In the genomic region with DNA sequence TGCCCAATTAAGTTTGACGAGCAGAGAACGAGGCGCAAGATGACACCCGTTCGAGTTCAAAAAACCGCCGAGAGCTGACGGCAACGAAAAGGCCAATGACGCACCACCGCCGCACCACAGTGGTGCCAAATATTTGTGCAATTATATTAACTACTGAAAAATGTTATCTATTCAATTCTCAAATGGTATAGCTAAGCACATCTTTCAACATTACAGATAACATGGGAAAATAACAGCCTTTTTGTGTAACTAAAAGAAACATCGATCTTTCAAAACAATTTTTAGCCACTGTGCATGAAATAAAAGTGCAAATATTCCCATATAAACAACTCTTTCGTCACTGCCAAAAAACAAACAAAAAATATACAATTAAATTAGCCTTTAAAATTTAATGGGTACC, we compare ENCODE assay signal across 5 fruit fly cellular contexts.
TF ChIP-seq lines count a peak whose summit lies in the region.

No protein-coding gene starts in this region.

- TF ChIP-seq CTCF in whole organism, embryonic (GFP tag; optimal IDR thresholded peaks at IDR 0.05; lab: Kevin White, UChicago): no peak

TF ChIP-seq in whole organism, adult, 20 proteins besides CTCF, POLR2A, EP300 and RAD21:
- no peak for TF ChIP-seq cnc (optimal IDR thresholded peaks at IDR 0.05; lab: Kevin White, UChicago)
- peak; percentile 15 for TF ChIP-seq bab1 (GFP tag; optimal IDR thresholded peaks at IDR 0.05; lab: Kevin White, UChicago)
- TF ChIP-seq CG14711 (tag; optimal IDR thresholded peaks at IDR 0.05; lab: Kevin White, UChicago): peak; percentile 18
- TF ChIP-seq ovo (GFP tag; optimal IDR thresholded peaks at IDR 0.05; lab: Kevin White, UChicago): no peak

TF ChIP-seq in whole organism, embryonic, 481 proteins besides CTCF, POLR2A, EP300 and RAD21 (continues in another document):
- TF ChIP-seq CG3847 (GFP tag; IDR thresholded peaks at IDR 0.05; lab: Robert Waterston, UW): no peak
- no peak for TF ChIP-seq CG9817 (tag; optimal IDR thresholded peaks at IDR 0.05; lab: Kevin White, UChicago)
- no peak for TF ChIP-seq Xbp1 (GFP tag; optimal IDR thresholded peaks at IDR 0.05; lab: Kevin White, UChicago)
- TF ChIP-seq Hey (tag; optimal IDR thresholded peaks at IDR 0.05; lab: Kevin White, UChicago): no peak
- TF ChIP-seq CG17912 (GFP tag; optimal IDR thresholded peaks at IDR 0.05; lab: Kevin White, UChicago): no peak
- no peak for TF ChIP-seq Meics (GFP tag; optimal IDR thresholded peaks at IDR 0.05; lab: Kevin White, UChicago)
- peak; percentile 15 for TF ChIP-seq HHEX (GFP tag; optimal IDR thresholded peaks at IDR 0.05; lab: Kevin White, UChicago)
- no peak for TF ChIP-seq Sin3A (optimal IDR thresholded peaks at IDR 0.05; lab: Kevin White, UChicago)
- TF ChIP-seq NK7.1 (GFP tag; optimal IDR thresholded peaks at IDR 0.05; lab: Kevin White, UChicago): no peak
- TF ChIP-seq nom (GFP tag; optimal IDR thresholded peaks at IDR 0.05; lab: Kevin White, UChicago): no peak
- TF ChIP-seq CG10543 (GFP tag; optimal IDR thresholded peaks at IDR 0.05; lab: Kevin White, UChicago): no peak
- TF ChIP-seq CG30020 (tag; optimal IDR thresholded peaks at IDR 0.05; lab: Kevin White, UChicago): no peak
- no peak for TF ChIP-seq chinmo (GFP tag; IDR thresholded peaks at IDR 0.05; lab: Robert Waterston, UW; ENCODE audit: partially characterized antibody)
- peak; percentile 17; the same call in 1 of the 3 replicates for TF ChIP-seq CG34422 (GFP tag; IDR thresholded peaks at IDR 0.05; lab: Robert Waterston, UW)
- no peak for TF ChIP-seq CG10565 (GFP tag; optimal IDR thresholded peaks at IDR 0.05; lab: Kevin White, UChicago)
- TF ChIP-seq ro (GFP tag; IDR thresholded peaks at IDR 0.05; lab: Robert Waterston, UW): no peak
- no peak for TF ChIP-seq sob (GFP tag; IDR thresholded peaks at IDR 0.05; lab: Robert Waterston, UW)
- no peak for TF ChIP-seq klu (GFP tag; IDR thresholded peaks at IDR 0.05; lab: Robert Waterston, UW)
- no peak for TF ChIP-seq CG10366 (GFP tag; IDR thresholded peaks at IDR 0.05; lab: Robert Waterston, UW)
- TF ChIP-seq mld (GFP tag; IDR thresholded peaks at IDR 0.05; lab: Robert Waterston, UW; ENCODE audit: partially characterized antibody): no peak
- TF ChIP-seq CG17361 (GFP tag; IDR thresholded peaks at IDR 0.05; lab: Robert Waterston, UW): no peak

TF ChIP-seq in whole organism, prepupa, 60 proteins besides CTCF, POLR2A, EP300 and RAD21 (continues in another document):
- TF ChIP-seq Sox102F (GFP tag; optimal IDR thresholded peaks at IDR 0.05; lab: Kevin White, UChicago) (peak; percentile 78), CG10631 (GFP tag; optimal IDR thresholded peaks at IDR 0.05; lab: Kevin White, UChicago) (peak; percentile 55), CG6276 (GFP tag; optimal IDR thresholded peaks at IDR 0.05; lab: Kevin White, UChicago) (no peak), achi (GFP tag; optimal IDR thresholded peaks at IDR 0.05; lab: Kevin White, UChicago) (peak; percentile 55), Smox (GFP tag; optimal IDR thresholded peaks at IDR 0.05; lab: Kevin White, UChicago) (peak; percentile 85), CG6808 (GFP tag; optimal IDR thresholded peaks at IDR 0.05; lab: Kevin White, UChicago) (no peak), Met (GFP tag; optimal IDR thresholded peaks at IDR 0.05; lab: Kevin White, UChicago) (peak; percentile 84), CG11902 (GFP tag; optimal IDR thresholded peaks at IDR 0.05; lab: Kevin White, UChicago) (peak; percentile 44), esn (GFP tag; optimal IDR thresholded peaks at IDR 0.05; lab: Kevin White, UChicago) (peak; percentile 84), CG31627 (GFP tag; optimal IDR thresholded peaks at IDR 0.05; lab: Kevin White, UChicago) (peak; percentile 86), Eip78C (GFP tag; lab: Kevin White, UChicago) (peak; percentile 88), CG32006 (GFP tag; optimal IDR thresholded peaks at IDR 0.05; lab: Kevin White, UChicago) (peak; percentile 49), CG6163 (GFP tag; IDR thresholded peaks at IDR 0.05; lab: Robert Waterston, UW) (peak; percentile 65; the same call in 2 of the 3 replicates), CG3919 (GFP tag; optimal IDR thresholded peaks at IDR 0.05; lab: Kevin White, UChicago) (peak; percentile 63), fd59A (GFP tag; optimal IDR thresholded peaks at IDR 0.05; lab: Kevin White, UChicago) (peak; percentile 22), eg (GFP tag; IDR thresholded peaks at IDR 0.05; lab: Robert Waterston, UW) (0 out of 3 replicates have a peak, but pooled peaks have one; percentile 14), Eip75B (GFP tag; optimal IDR thresholded peaks at IDR 0.05; lab: Kevin White, UChicago) (peak; percentile 49), CG8632 (GFP tag; optimal IDR thresholded peaks at IDR 0.05; lab: Kevin White, UChicago) (peak; percentile 76), Sox14 (GFP tag; optimal IDR thresholded peaks at IDR 0.05; lab: Kevin White, UChicago) (peak; percentile 69), Ets21C (GFP tag; optimal IDR thresholded peaks at IDR 0.05; lab: Kevin White, UChicago) (peak; percentile 76), CG16779 (tag; optimal IDR thresholded peaks at IDR 0.05; lab: Kevin White, UChicago) (no peak)

TF ChIP-seq in whole organism, pupa, 21 proteins besides CTCF, POLR2A, EP300 and RAD21:
- no peak for TF ChIP-seq EcR (GFP tag; optimal IDR thresholded peaks at IDR 0.05; lab: Kevin White, UChicago)
- TF ChIP-seq CG8301 (tag; optimal IDR thresholded peaks at IDR 0.05; lab: Kevin White, UChicago): no peak
- no peak for TF ChIP-seq gl (tag; optimal IDR thresholded peaks at IDR 0.05; lab: Kevin White, UChicago)
- TF ChIP-seq CG34367 (tag; optimal IDR thresholded peaks at IDR 0.05; lab: Kevin White, UChicago): no peak
- no peak for TF ChIP-seq CG10348 (GFP tag; IDR thresholded peaks at IDR 0.05; lab: Robert Waterston, UW)
- TF ChIP-seq Snoo (tag; optimal IDR thresholded peaks at IDR 0.05; lab: Kevin White, UChicago): peak; percentile 74
- peak; percentile 36 for TF ChIP-seq CG8159 (tag; optimal IDR thresholded peaks at IDR 0.05; lab: Kevin White, UChicago)
- no peak for TF ChIP-seq fd96Ca (GFP tag; IDR thresholded peaks at IDR 0.05; lab: Robert Waterston, UW)
- TF ChIP-seq CG12605 (GFP tag; IDR thresholded peaks at IDR 0.05; lab: Robert Waterston, UW): no peak
- no peak for TF ChIP-seq rn (GFP tag; IDR thresholded peaks at IDR 0.05; lab: Robert Waterston, UW)
- TF ChIP-seq CG4496 (GFP tag; IDR thresholded peaks at IDR 0.05; lab: Robert Waterston, UW): peak; percentile 37; the same call in 1 of the 3 replicates
- no peak for TF ChIP-seq D1 (tag; optimal IDR thresholded peaks at IDR 0.05; lab: Kevin White, UChicago)
- TF ChIP-seq CG17806 (tag; optimal IDR thresholded peaks at IDR 0.05; lab: Kevin White, UChicago): peak; percentile 48
- peak; percentile 33 for TF ChIP-seq Pif1B (GFP tag; optimal IDR thresholded peaks at IDR 0.05; lab: Kevin White, UChicago)
- no peak for TF ChIP-seq Ets98B (GFP tag; IDR thresholded peaks at IDR 0.05; lab: Robert Waterston, UW)
- TF ChIP-seq CG13204 (GFP tag; optimal IDR thresholded peaks at IDR 0.05; lab: Kevin White, UChicago): no peak
- TF ChIP-seq CG14655 (GFP tag; optimal IDR thresholded peaks at IDR 0.05; lab: Kevin White, UChicago): peak; percentile 7
- TF ChIP-seq CG9948 (tag; optimal IDR thresholded peaks at IDR 0.05; lab: Kevin White, UChicago): no peak
- peak; percentile 28; the same call in 1 of the 2 replicates for TF ChIP-seq CG32121 (GFP tag; IDR thresholded peaks at IDR 0.05; lab: Robert Waterston, UW)
- TF ChIP-seq Pif1A (GFP tag; optimal IDR thresholded peaks at IDR 0.05; lab: Kevin White, UChicago): peak; percentile 67
- TF ChIP-seq CG15710 (tag; optimal IDR thresholded peaks at IDR 0.05; lab: Kevin White, UChicago): peak; percentile 8

TF ChIP-seq in whole organism, wandering third instar larva, 38 proteins besides CTCF, POLR2A, EP300 and RAD21 (continues in another document):
- TF ChIP-seq woc (GFP tag; optimal IDR thresholded peaks at IDR 0.05; lab: Kevin White, UChicago): peak; percentile 73
- peak; percentile 79 for TF ChIP-seq Jra (GFP tag; optimal IDR thresholded peaks at IDR 0.05; lab: Kevin White, UChicago)
- TF ChIP-seq Vsx2 (GFP tag; optimal IDR thresholded peaks at IDR 0.05; lab: Kevin White, UChicago; ENCODE audit: partially characterized antibody): no peak
- TF ChIP-seq tai (GFP tag; optimal IDR thresholded peaks at IDR 0.05; lab: Kevin White, UChicago): peak; percentile 76
- TF ChIP-seq dl (GFP tag; optimal IDR thresholded peaks at IDR 0.05; lab: Kevin White, UChicago; ENCODE audit: insufficient read depth in 1 of 2, partially characterized antibody in 2 of 2): no peak
- peak; percentile 87 for TF ChIP-seq br (GFP tag; optimal IDR thresholded peaks at IDR 0.05; lab: Kevin White, UChicago)
- peak; percentile 84 for TF ChIP-seq Hnf4 (GFP tag; optimal IDR thresholded peaks at IDR 0.05; lab: Kevin White, UChicago)
- no peak for TF ChIP-seq jim (GFP tag; optimal IDR thresholded peaks at IDR 0.05; lab: Kevin White, UChicago)
- peak; percentile 81 for TF ChIP-seq Sp1 (GFP tag; optimal IDR thresholded peaks at IDR 0.05; lab: Kevin White, UChicago)
- no peak for TF ChIP-seq N (GFP tag; optimal IDR thresholded peaks at IDR 0.05; lab: Kevin White, UChicago)
- TF ChIP-seq dmrt93B (GFP tag; optimal IDR thresholded peaks at IDR 0.05; lab: Kevin White, UChicago): peak; percentile 71
- no peak for TF ChIP-seq Rel (GFP tag; optimal IDR thresholded peaks at IDR 0.05; lab: Kevin White, UChicago)
- peak; percentile 42 for TF ChIP-seq Rel (tag; optimal IDR thresholded peaks at IDR 0.05; lab: Kevin White, UChicago)
- peak; percentile 89 for TF ChIP-seq ey (GFP tag; optimal IDR thresholded peaks at IDR 0.05; lab: Kevin White, UChicago)
- peak; percentile 63 for TF ChIP-seq brk (GFP tag; optimal IDR thresholded peaks at IDR 0.05; lab: Kevin White, UChicago)
- peak; percentile 86 for TF ChIP-seq OdsH (GFP tag; optimal IDR thresholded peaks at IDR 0.05; lab: Kevin White, UChicago)
- TF ChIP-seq dsf (GFP tag; optimal IDR thresholded peaks at IDR 0.05; lab: Kevin White, UChicago; ENCODE audit: borderline replicate concordance): no peak
- peak; percentile 85 for TF ChIP-seq rgr (GFP tag; optimal IDR thresholded peaks at IDR 0.05; lab: Kevin White, UChicago)
- TF ChIP-seq Hr78 (GFP tag; optimal IDR thresholded peaks at IDR 0.05; lab: Kevin White, UChicago): no peak
- TF ChIP-seq HLH106 (tag; optimal IDR thresholded peaks at IDR 0.05; lab: Kevin White, UChicago): peak; percentile 84
- TF ChIP-seq CG32264 (GFP tag; optimal IDR thresholded peaks at IDR 0.05; lab: Kevin White, UChicago): peak; percentile 78
- TF ChIP-seq Dif (GFP tag; optimal IDR thresholded peaks at IDR 0.05; lab: Kevin White, UChicago; ENCODE audit: partially characterized antibody): no peak
- TF ChIP-seq Myc (optimal IDR thresholded peaks at IDR 0.05; lab: Kevin White, UChicago): no peak
- TF ChIP-seq sv (GFP tag; optimal IDR thresholded peaks at IDR 0.05; lab: Kevin White, UChicago): no peak
- no peak for TF ChIP-seq Abd-B (GFP tag; optimal IDR thresholded peaks at IDR 0.05; lab: Kevin White, UChicago)
- TF ChIP-seq pan (optimal IDR thresholded peaks at IDR 0.05; lab: Kevin White, UChicago): no peak
- peak; percentile 5 for TF ChIP-seq Mio (GFP tag; optimal IDR thresholded peaks at IDR 0.05; lab: Kevin White, UChicago)
- TF ChIP-seq usp (GFP tag; optimal IDR thresholded peaks at IDR 0.05; lab: Kevin White, UChicago): no peak
